Worm (Caenorhabditis elegans) whole organism, L1 larva: Measurements from ENCODE around the gene zipt-2.1.

Experiments
- aha-1 ChIP-seq: fragments of 150-350 bp; optimal IDR thresholded peaks from 2 replicates; lab custom pipeline; 2014; ENCODE audit warnings: missing biosample characterization, missing genetic modification characterization
- jun-1 ChIP-seq: fragments of 150-350 bp; optimal IDR thresholded peaks from 2 replicates; lab custom pipeline; 2014; ENCODE audit warnings: missing biosample characterization, missing genetic modification reagents, missing genetic modification characterization
- pax-3 ChIP-seq: fragments of 200-800 bp; sonication (Bioruptor generic); optimal IDR thresholded peaks from 2 replicates; lab custom pipeline; 2018; ENCODE audit warnings: mild to moderate bottlenecking, missing genetic modification characterization, moderate library complexity, missing compliant biosample characterization
- sup-37 ChIP-seq: fragments of 200-800 bp; sonication (Bioruptor generic); optimal IDR thresholded peaks from 2 replicates; lab custom pipeline; 2018; ENCODE audit warnings: mild to moderate bottlenecking, missing genetic modification characterization, missing compliant biosample characterization
- ztf-11 ChIP-seq, 2 experiments: sonication (generic microtip); optimal IDR thresholded peaks; 2 replicates each; lab custom pipeline; 2016 to 2017; ENCODE audit warnings: missing genetic modification characterization in 2 of 2, missing biosample characterization in 1 of 2, missing compliant biosample characterization in 1 of 2

DNA sequence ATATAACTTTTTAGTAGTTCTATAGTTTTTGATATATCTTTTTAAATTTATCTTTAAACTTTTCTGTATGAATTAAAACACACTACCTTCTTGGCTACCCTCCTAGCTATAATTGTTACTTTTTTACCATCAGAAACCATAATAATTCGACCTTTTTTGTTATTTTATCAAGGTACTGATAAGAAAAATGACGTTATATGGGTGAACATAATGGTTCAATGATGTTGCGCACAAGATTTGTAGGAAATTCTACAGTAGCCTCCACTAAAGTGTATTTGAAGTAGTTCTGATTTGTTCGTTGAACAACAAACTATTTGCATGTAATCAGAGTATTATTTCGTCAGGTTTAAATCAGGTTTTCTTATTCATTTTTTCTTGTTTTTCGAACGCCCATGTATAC is 850 bp upstream of the zipt-2.1 start:
- TF ChIP-seq sup-37 (GFP tag; lab: Kevin White, UChicago) (no peak), ztf-11 (tag; optimal IDR thresholded peaks at IDR 0.05; lab: Kevin White, UChicago) (no peak), jun-1 (no peak), aha-1 (tag; lab: Kevin White, UChicago) (no peak), pax-3 (tag; lab: Kevin White, UChicago) (no peak)
